Worm (Caenorhabditis elegans) whole organism, L4 larva: ENCODE results near the gene cyp-33C2.

ENCODE experiments used
- R02D3.7 ChIP-seq: fragments of 150-350 bp; sonication (generic microtip); optimal IDR thresholded peaks from 3 replicates; lab custom pipeline; 2014; ENCODE audit warnings: missing biosample characterization, missing genetic modification characterization
- Y75B8A.6 ChIP-seq: fragments of 200-800 bp; sonication (Bioruptor generic); IDR thresholded peaks from 2 replicates; pipeline ENCODE4 v1.3.6; 2022; ENCODE audit warnings: missing genetic modification reagents, missing genetic modification characterization, missing compliant biosample characterization
- ZK337.2 ChIP-seq: fragments of 200-800 bp; sonication (Bioruptor generic); IDR thresholded peaks from 2 replicates; pipeline ENCODE4 v1.3.6; 2022; ENCODE audit warnings: missing genetic modification reagents, missing genetic modification characterization, missing compliant biosample characterization
- ZK546.5 ChIP-seq, 2 experiments: sonication (generic microtip); optimal IDR thresholded peaks; 2 replicates each; lab custom pipeline; 2017; ENCODE audit warnings: missing biosample characterization in 2 of 2, missing genetic modification characterization in 2 of 2
- arid-1 ChIP-seq: fragments of 200-800 bp; sonication (Bioruptor generic); conservative IDR thresholded peaks from 2 replicates; pipeline ENCODE4 v1.3.6; 2022; ENCODE audit warnings: missing genetic modification reagents, missing genetic modification characterization, missing compliant biosample characterization
- ceh-28 ChIP-seq: fragments of 150-350 bp; optimal IDR thresholded peaks from 2 replicates; lab custom pipeline; 2014; ENCODE audit warnings: missing biosample characterization, missing genetic modification reagents, missing genetic modification characterization
- ceh-62 ChIP-seq: sonication (generic microtip); optimal IDR thresholded peaks from 2 replicates; lab custom pipeline; 2017; ENCODE audit warnings: missing biosample characterization, missing genetic modification characterization
- daf-16 ChIP-seq, 3 experiments: sonication (generic microtip); optimal IDR thresholded peaks; 2 replicates each; lab custom pipeline; 2016 to 2017; ENCODE audit warnings: missing genetic modification characterization in 3 of 3, missing genetic modification reagents in 3 of 3, mild to moderate bottlenecking in 2 of 3, missing compliant biosample characterization in 2 of 3, missing biosample characterization in 1 of 3, moderate library complexity in 1 of 3
- dmd-6 ChIP-seq: fragments of 200-800 bp; sonication (Bioruptor generic); IDR thresholded peaks from 2 replicates; pipeline ENCODE4 v1.3.6; 2022; ENCODE audit warnings: missing genetic modification reagents, missing genetic modification characterization, missing compliant biosample characterization
- dmd-8 ChIP-seq: fragments of 200-800 bp; sonication (Bioruptor generic); IDR thresholded peaks from 2 replicates; pipeline ENCODE4 v1.3.6; 2022; ENCODE audit warnings: missing genetic modification characterization, missing compliant biosample characterization
- dpl-1 ChIP-seq: fragments of 150-350 bp; optimal IDR thresholded peaks from 2 replicates; lab custom pipeline; 2014; ENCODE audit warnings: missing biosample characterization, missing genetic modification reagents, missing genetic modification characterization
- dve-1 ChIP-seq: sonication (generic microtip); optimal IDR thresholded peaks from 2 replicates; lab custom pipeline; 2017; ENCODE audit warnings: antibody characterized with exemption, mild to moderate bottlenecking, missing genetic modification characterization, missing compliant biosample characterization; ENCODE audit not compliant: insufficient read depth
- egl-43 ChIP-seq: fragments of 200-800 bp; sonication (Bioruptor generic); IDR thresholded peaks from 2 replicates; pipeline ENCODE4 v1.3.6; 2022; ENCODE audit warnings: missing genetic modification reagents, missing genetic modification characterization, missing compliant biosample characterization
- hlh-11 ChIP-seq: fragments of 200-800 bp; sonication (Bioruptor generic); optimal IDR thresholded peaks from 2 replicates; lab custom pipeline; 2018; ENCODE audit warnings: mild to moderate bottlenecking, missing genetic modification characterization, missing compliant biosample characterization
- hlh-30 ChIP-seq: sonication (generic microtip); optimal IDR thresholded peaks from 2 replicates; lab custom pipeline; 2017; ENCODE audit warnings: antibody characterized with exemption, mild to moderate bottlenecking, missing genetic modification characterization, missing compliant biosample characterization; ENCODE audit not compliant: insufficient read depth
- lin-29 ChIP-seq: fragments of 200-800 bp; sonication (Bioruptor generic); IDR thresholded peaks from 2 replicates; pipeline ENCODE4 v1.3.6; 2022; ENCODE audit warnings: missing genetic modification reagents, missing genetic modification characterization, missing compliant biosample characterization
- lin-38 ChIP-seq: fragments of 200-800 bp; sonication (Bioruptor generic); IDR thresholded peaks from 2 replicates; pipeline ENCODE4 v1.3.6; 2022; ENCODE audit warnings: missing genetic modification reagents, missing genetic modification characterization, missing compliant biosample characterization
- mdl-1 ChIP-seq, 2 experiments: fragments of 150-350 bp in 1 of 2; sonication (generic microtip) in 1 of 2; optimal IDR thresholded peaks; 2 replicates each; lab custom pipeline; 2014 to 2017; ENCODE audit warnings: missing biosample characterization in 2 of 2, missing genetic modification characterization in 2 of 2
- mes-2 ChIP-seq: sonication (generic microtip); optimal IDR thresholded peaks from 2 replicates; lab custom pipeline; 2016; ENCODE audit warnings: missing genotype, mild to moderate bottlenecking, missing genetic modification characterization, missing compliant biosample characterization; ENCODE audit not compliant: poor library complexity, severe bottlenecking
- mxl-3 ChIP-seq: fragments of 200-800 bp; sonication (Bioruptor generic); optimal IDR thresholded peaks from 2 replicates; lab custom pipeline; 2018; ENCODE audit warnings: mild to moderate bottlenecking, missing genetic modification characterization, missing compliant biosample characterization
- nhr-102 ChIP-seq: sonication (generic microtip); optimal IDR thresholded peaks from 2 replicates; lab custom pipeline; 2016; ENCODE audit warnings: mild to moderate bottlenecking, missing genetic modification characterization, moderate library complexity, missing compliant biosample characterization
- nhr-237 ChIP-seq: sonication (generic microtip); optimal IDR thresholded peaks from 2 replicates; lab custom pipeline; 2017; ENCODE audit warnings: missing biosample characterization, missing genetic modification characterization
- nhr-25 ChIP-seq: sonication (generic microtip); optimal IDR thresholded peaks from 2 replicates; lab custom pipeline; 2017; ENCODE audit warnings: missing genetic modification characterization, mild to moderate bottlenecking, missing compliant biosample characterization, antibody characterized with exemption, moderate library complexity, borderline replicate concordance; ENCODE audit not compliant: insufficient read depth
- nhr-28 ChIP-seq: fragments of 150-350 bp; optimal IDR thresholded peaks from 2 replicates; lab custom pipeline; 2014; ENCODE audit warnings: missing biosample characterization, missing genetic modification characterization
- nhr-42 ChIP-seq: fragments of 200-800 bp; sonication (Bioruptor generic); IDR thresholded peaks from 2 replicates; pipeline ENCODE4 v1.3.6; 2022; ENCODE audit warnings: missing genetic modification characterization, missing compliant biosample characterization
- nhr-6 ChIP-seq: fragments of 150-350 bp; optimal IDR thresholded peaks from 2 replicates; lab custom pipeline; 2014; ENCODE audit warnings: missing biosample characterization, missing genetic modification characterization
- pha-4 ChIP-seq, 2 experiments: fragments of 150-350 bp in 1 of 2; fragments of 200-800 bp in 1 of 2; sonication (Bioruptor generic) in 1 of 2; IDR thresholded peaks in 1 of 2; optimal IDR thresholded peaks in 1 of 2; 2 replicates each; pipeline versions ENCODE4 v1.3.6 to Lab custom; 2014 to 2022; ENCODE audit warnings: missing genetic modification characterization in 2 of 2, missing genetic modification reagents in 2 of 2, missing biosample characterization in 1 of 2, missing compliant biosample characterization in 1 of 2
- rbr-2 ChIP-seq: sonication (generic microtip); optimal IDR thresholded peaks from 2 replicates; lab custom pipeline; 2016; ENCODE audit warnings: missing genotype, missing genetic modification characterization, missing compliant biosample characterization
- sdz-12 ChIP-seq: fragments of 200-800 bp; sonication (Bioruptor generic); optimal IDR thresholded peaks from 2 replicates; lab custom pipeline; 2018; ENCODE audit warnings: mild to moderate bottlenecking, missing genetic modification characterization, missing compliant biosample characterization
- set-16 ChIP-seq: fragments of 200-800 bp; sonication (Bioruptor generic); IDR thresholded peaks from 2 replicates; pipeline ENCODE4 v1.3.6; 2022; ENCODE audit warnings: missing genetic modification reagents, missing genetic modification characterization, missing compliant biosample characterization
- snpc-1.2 ChIP-seq: fragments of 200-800 bp; sonication (Bioruptor generic); IDR thresholded peaks from 2 replicates; pipeline ENCODE4 v1.3.6; 2022; ENCODE audit warnings: missing genetic modification reagents, missing genetic modification characterization, missing compliant biosample characterization
- spr-1 ChIP-seq: sonication (generic microtip); optimal IDR thresholded peaks from 2 replicates; lab custom pipeline; 2016; ENCODE audit warnings: mild to moderate bottlenecking, missing genetic modification characterization, missing compliant biosample characterization
- tra-1 ChIP-seq: fragments of 200-800 bp; sonication (Bioruptor generic); IDR thresholded peaks from 2 replicates; pipeline ENCODE4 v1.3.6; 2022; ENCODE audit warnings: missing genetic modification reagents, missing genetic modification characterization, missing compliant biosample characterization
- unc-130 ChIP-seq: sonication (generic microtip); optimal IDR thresholded peaks from 2 replicates; lab custom pipeline; 2016; ENCODE audit warnings: missing genetic modification reagents, missing genetic modification characterization, missing compliant biosample characterization
- unc-62 ChIP-seq, 3 experiments: fragments of 150-350 bp in 1 of 3; sonication (generic microtip); optimal IDR thresholded peaks in 2 of 3; peaks in 1 of 3; 1 replicate in 1 of 3; 2 replicates in 2 of 3; lab custom pipeline; 2014 to 2017; ENCODE audit warnings: missing biosample characterization in 3 of 3, missing genetic modification characterization in 3 of 3, missing genetic modification reagents in 3 of 3, missing genotype in 1 of 3
- zfp-2 ChIP-seq: sonication (generic microtip); optimal IDR thresholded peaks from 2 replicates; lab custom pipeline; 2016; ENCODE audit warnings: mild to moderate bottlenecking, missing genetic modification characterization, missing compliant biosample characterization
- zip-11 ChIP-seq: fragments of 200-800 bp; sonication (Bioruptor generic); IDR thresholded peaks from 2 replicates; pipeline ENCODE4 v1.3.6; 2022; ENCODE audit warnings: missing genetic modification characterization, missing compliant biosample characterization
- zip-2 ChIP-seq: fragments of 150-350 bp; optimal IDR thresholded peaks from 2 replicates; lab custom pipeline; 2014; ENCODE audit warnings: missing biosample characterization, missing genetic modification characterization
- ztf-11 ChIP-seq: fragments of 150-350 bp; optimal IDR thresholded peaks from 2 replicates; lab custom pipeline; 2014; ENCODE audit warnings: missing biosample characterization, missing genetic modification characterization

The cyp-33C2 gene

ce11 chrV:2207527-2207926, 24.2 kb downstream of the cyp-33C2 start:
- TF ChIP-seq hlh-30 (tag; lab: Kevin White, UChicago) (no peak), ceh-28 (tag; lab: Kevin White, UChicago) (no peak)

- TF ChIP-seq nhr-102 (tag; lab: Kevin White, UChicago) (no peak), dmd-8 (GFP tag; lab: Robert Waterston, UW) (no peak), ZK546.5 (tag; optimal IDR thresholded peaks at IDR 0.05; lab: Kevin White, UChicago) (no peak), nhr-28 (tag; lab: Kevin White, UChicago) (peak; percentile 80), zip-2 (tag; lab: Kevin White, UChicago) (no peak), tra-1 (GFP tag; lab: Robert Waterston, UW) (no peak), arid-1 (GFP tag; lab: Robert Waterston, UW) (no peak), dve-1 (tag; lab: Kevin White, UChicago) (peak; percentile 55), mes-2 (tag; lab: Kevin White, UChicago) (peak; percentile 6), egl-43 (no peak), unc-130 (GFP tag; lab: Kevin White, UChicago) (no peak), nhr-237 (no peak), nhr-25 (tag; lab: Kevin White, UChicago) (no peak), spr-1 (tag; lab: Kevin White, UChicago) (no peak), set-16 (GFP tag; lab: Robert Waterston, UW) (no peak), ceh-62 (tag; lab: Kevin White, UChicago) (no peak), hlh-30 (tag; lab: Kevin White, UChicago) (peak; percentile 83), lin-38 (GFP tag; lab: Robert Waterston, UW) (no peak), nhr-42 (GFP tag; lab: Robert Waterston, UW) (no peak), dpl-1 (GFP tag; lab: Kevin White, UChicago) (no peak), ztf-11 (tag; lab: Kevin White, UChicago) (no peak), snpc-1.2 (GFP tag; lab: Robert Waterston, UW) (no peak), pha-4 (GFP tag; IDR thresholded peaks at IDR 0.05; lab: Robert Waterston, UW) (no peak), pha-4 (tag; optimal IDR thresholded peaks at IDR 0.05; lab: Kevin White, UChicago) (peak; percentile 9), daf-16 (GFP tag; optimal IDR thresholded peaks at IDR 0.05; lab: Kevin White, UChicago) (no peak), daf-16 (tag; optimal IDR thresholded peaks at IDR 0.05; lab: Kevin White, UChicago) (peak; percentile 45), zip-11 (GFP tag; lab: Robert Waterston, UW) (no peak), rbr-2 (no peak), hlh-11 (tag; lab: Kevin White, UChicago) (peak; percentile 40), mdl-1 (tag; optimal IDR thresholded peaks at IDR 0.05; lab: Kevin White, UChicago) (peak; percentile 12 to 79), lin-29 (GFP tag; lab: Robert Waterston, UW) (no peak), dmd-6 (GFP tag; lab: Robert Waterston, UW) (peak; percentile 50; the same call in 1 of the 2 replicates), mxl-3 (GFP tag; lab: Kevin White, UChicago) (peak; percentile 81), sdz-12 (GFP tag; lab: Kevin White, UChicago) (no peak), R02D3.7 (tag; lab: Kevin White, UChicago) (no peak)
Measured at ce11 chrV:2211936-2212335, 28.6 kb downstream of the cyp-33C2 start, which contains the start of gene nhr-133. Gene nhr-133 (minus strand): TSS chrV:2212118.

ce11 chrV:2214428-2215038, 31.2 kb downstream of the cyp-33C2 start, which contains the start of gene nhr-184:
Gene nhr-184 (minus strand): TSS chrV:2214478.
- TF ChIP-seq unc-62 (GFP tag; optimal IDR thresholded peaks at IDR 0.05 in 1 of 2; lab: Kevin White, UChicago) (no peak), unc-62 (tag; optimal IDR thresholded peaks at IDR 0.05; lab: Kevin White, UChicago) (no peak), mes-2 (tag; lab: Kevin White, UChicago) (peak; percentile 40), zfp-2 (tag; lab: Kevin White, UChicago) (no peak), R02D3.7 (tag; lab: Kevin White, UChicago) (no peak), nhr-28 (tag; lab: Kevin White, UChicago) (peak; percentile 65), Y75B8A.6 (GFP tag; lab: Robert Waterston, UW) (no peak), ZK337.2 (GFP tag; lab: Robert Waterston, UW) (no peak), rbr-2 (no peak), daf-16 (GFP tag; optimal IDR thresholded peaks at IDR 0.05; lab: Kevin White, UChicago) (no peak), daf-16 (tag; optimal IDR thresholded peaks at IDR 0.05; lab: Kevin White, UChicago) (peak; percentile 81), hlh-30 (tag; lab: Kevin White, UChicago) (peak; percentile 44), pha-4 (GFP tag; IDR thresholded peaks at IDR 0.05; lab: Robert Waterston, UW) (no peak), pha-4 (tag; optimal IDR thresholded peaks at IDR 0.05; lab: Kevin White, UChicago) (peak; percentile 45), nhr-6 (tag; lab: Kevin White, UChicago) (peak; percentile 4), ceh-62 (tag; lab: Kevin White, UChicago) (no peak), dve-1 (tag; lab: Kevin White, UChicago) (peak; percentile 46)
- TF ChIP-seq, all 104 proteins: peak for 7
